Fruit fly (Drosophila melanogaster): ENCODE results near the gene CG6271.

CG6271 gene

dm6 chr3R:27061916-27062315, 36.0 kb upstream of the CG6271 start, which contains the start of gene CG34292:
Gene CG34292, plus strand, starts transcription at chr3R:27062216.
- no peak for TF ChIP-seq Smox (GFP tag; optimal IDR thresholded peaks at IDR 0.05)
- TF ChIP-seq CG6792 (GFP tag; optimal IDR thresholded peaks at IDR 0.05): no peak
- no peak for TF ChIP-seq CG6808 (GFP tag; optimal IDR thresholded peaks at IDR 0.05)
- TF ChIP-seq Met (GFP tag; optimal IDR thresholded peaks at IDR 0.05): no peak
- no peak for TF ChIP-seq ss (GFP tag; optimal IDR thresholded peaks at IDR 0.05)
- TF ChIP-seq vri (GFP tag; optimal IDR thresholded peaks at IDR 0.05): no peak
- no peak for TF ChIP-seq Ets21C (GFP tag; optimal IDR thresholded peaks at IDR 0.05)
- no peak for TF ChIP-seq eg (GFP tag; IDR thresholded peaks at IDR 0.05)
- TF ChIP-seq Eip93F (GFP tag; optimal IDR thresholded peaks at IDR 0.05): no peak
- TF ChIP-seq CG10631 (GFP tag; optimal IDR thresholded peaks at IDR 0.05): no peak
- TF ChIP-seq Sox102F (GFP tag; optimal IDR thresholded peaks at IDR 0.05): no peak
- TF ChIP-seq svp (GFP tag): no peak
- no peak for TF ChIP-seq Lpt (GFP tag; optimal IDR thresholded peaks at IDR 0.05)
- no peak for TF ChIP-seq CG6276 (GFP tag; optimal IDR thresholded peaks at IDR 0.05)
- TF ChIP-seq acj6 (GFP tag; optimal IDR thresholded peaks at IDR 0.05): no peak
- no peak for TF ChIP-seq cyc (GFP tag; optimal IDR thresholded peaks at IDR 0.05)
- TF ChIP-seq CG3032 (tag; optimal IDR thresholded peaks at IDR 0.05): no peak
- TF ChIP-seq Hr4 (GFP tag; optimal IDR thresholded peaks at IDR 0.05): no peak
- TF ChIP-seq achi (GFP tag; optimal IDR thresholded peaks at IDR 0.05): no peak
- no peak for TF ChIP-seq CG8119 (GFP tag; IDR thresholded peaks at IDR 0.05)

DNA sequence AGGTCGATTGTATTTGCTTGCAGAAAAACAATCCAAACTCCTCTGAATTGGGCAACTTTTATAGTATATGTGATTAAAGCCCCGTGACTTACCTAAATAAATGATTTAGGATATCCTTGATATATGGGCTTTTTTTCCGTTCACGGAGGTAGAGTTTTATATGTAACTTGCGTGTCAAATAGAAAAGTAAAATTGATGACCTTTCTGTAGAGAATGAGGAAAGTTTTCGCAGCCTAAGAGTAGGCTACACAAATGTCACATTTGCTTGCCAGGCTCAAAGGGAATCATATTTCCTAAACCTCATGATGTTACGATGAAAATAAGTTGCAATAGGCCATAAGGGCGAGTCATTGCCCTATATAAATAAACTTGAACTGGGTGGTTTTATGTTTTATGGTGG, 30.2 kb upstream of the CG6271 start:
- TF ChIP-seq svp (GFP tag) (peak; percentile 86), Lpt (GFP tag; optimal IDR thresholded peaks at IDR 0.05) (no peak)

DNA sequence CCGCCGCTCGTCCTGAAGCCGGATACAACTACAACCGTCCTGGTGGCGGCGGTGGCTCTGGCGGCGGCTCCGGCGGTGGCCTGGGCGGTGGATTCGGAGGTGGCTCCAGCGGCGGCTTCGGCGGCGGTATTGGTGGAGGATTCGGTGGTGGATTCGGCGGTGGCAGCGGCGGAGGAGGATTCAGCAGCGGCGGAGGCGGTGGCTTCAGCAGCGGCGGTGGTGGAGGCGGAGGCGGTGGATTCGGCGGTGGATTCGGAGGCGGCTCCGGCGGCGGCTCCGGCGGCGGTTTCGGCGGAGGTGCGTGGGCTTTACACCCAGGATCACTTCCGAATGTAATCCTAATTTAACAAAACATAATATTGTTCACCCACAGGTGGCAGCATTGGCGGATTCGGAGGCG, 23.6 kb upstream of the CG6271 start:
- TF ChIP-seq topi (GFP tag; optimal IDR thresholded peaks at IDR 0.05) (no peak), Eip75B (GFP tag; optimal IDR thresholded peaks at IDR 0.05) (no peak), CG11294 (GFP tag; IDR thresholded peaks at IDR 0.05) (no peak), CG11762 (GFP tag; optimal IDR thresholded peaks at IDR 0.05; ENCODE audit: insufficient read depth) (no peak), CG15336 (GFP tag; IDR thresholded peaks at IDR 0.05) (no peak)

dm6 chr3R:27048561-27049270, 22.8 kb upstream of the CG6271 start, which contains the start of gene TwdlT:
Gene TwdlT, plus strand, starts transcription at chr3R:27049220.
- TF ChIP-seq Sox102F (GFP tag; optimal IDR thresholded peaks at IDR 0.05) (no peak), acj6 (GFP tag; optimal IDR thresholded peaks at IDR 0.05) (no peak), Blimp-1 (GFP tag; optimal IDR thresholded peaks at IDR 0.05) (peak; percentile 95), OdsH (GFP tag; optimal IDR thresholded peaks at IDR 0.05) (no peak), svp (GFP tag) (peak; percentile 15), fd59A (GFP tag; optimal IDR thresholded peaks at IDR 0.05) (no peak), cyc (GFP tag; optimal IDR thresholded peaks at IDR 0.05) (no peak), esn (GFP tag; optimal IDR thresholded peaks at IDR 0.05) (no peak), CG8319 (GFP tag; optimal IDR thresholded peaks at IDR 0.05) (no peak)

- no peak for TF ChIP-seq svp (GFP tag)
- no peak for TF ChIP-seq fkh (GFP tag; optimal IDR thresholded peaks at IDR 0.05)
- no peak for TF ChIP-seq Hr4 (GFP tag; optimal IDR thresholded peaks at IDR 0.05)
- TF ChIP-seq Lpt (GFP tag; optimal IDR thresholded peaks at IDR 0.05): no peak
- no peak for TF ChIP-seq CG10631 (GFP tag; optimal IDR thresholded peaks at IDR 0.05)
- TF ChIP-seq ss (GFP tag; optimal IDR thresholded peaks at IDR 0.05): peak in 1 of 2 experiments; percentile 93
- TF ChIP-seq CG31627 (GFP tag; optimal IDR thresholded peaks at IDR 0.05): no peak
- TF ChIP-seq OdsH (GFP tag; optimal IDR thresholded peaks at IDR 0.05): no peak
- no peak for TF ChIP-seq eg (GFP tag; IDR thresholded peaks at IDR 0.05)
- TF ChIP-seq fd85E (GFP tag; optimal IDR thresholded peaks at IDR 0.05): no peak
- TF ChIP-seq CG32006 (GFP tag; optimal IDR thresholded peaks at IDR 0.05): no peak
- no peak for TF ChIP-seq cyc (GFP tag; optimal IDR thresholded peaks at IDR 0.05)
- no peak for TF ChIP-seq dac (GFP tag; optimal IDR thresholded peaks at IDR 0.05)
- no peak for TF ChIP-seq CG1621 (tag; optimal IDR thresholded peaks at IDR 0.05)
- TF ChIP-seq Eip78C (GFP tag): peak; percentile 8
These were observed 14.1 kb upstream of the CG6271 start for dm6 chr3R:27040044-27040443.

Data from whole organism, prepupa.